Fruit fly (Drosophila melanogaster) whole organism, embryonic: ENCODE results near the gene crm.

ENCODE experiments used
- CG12104 ChIP-seq: fragments of 200-800 bp; sonication (Bioruptor generic); optimal IDR thresholded peaks from 3 replicates; lab custom pipeline; 2016; ENCODE audit warnings: missing biosample characterization, missing genetic modification characterization
- CG15514 ChIP-seq: fragments of 200-800 bp; sonication (Bioruptor generic); optimal IDR thresholded peaks from 3 replicates; lab custom pipeline; 2017; ENCODE audit warnings: missing biosample characterization, missing genetic modification characterization, mild to moderate bottlenecking, moderate library complexity, missing genetic modification reagents
- Hr51 ChIP-seq, 2 experiments: fragments of 200-800 bp; sonication (Bioruptor generic); optimal IDR thresholded peaks; 2 replicates in 1 of 2; 3 replicates in 1 of 2; lab custom pipeline; 2016 to 2018; ENCODE audit warnings: missing biosample characterization in 2 of 2, missing genetic modification characterization in 2 of 2, mild to moderate bottlenecking in 1 of 2, moderate library complexity in 1 of 2
- Hr78 ChIP-seq, 2 experiments: fragments of 200-800 bp in 1 of 2; fragments of >200 bp in 1 of 2; sonication (Bioruptor generic) in 1 of 2; optimal IDR thresholded peaks; 2 replicates each; lab custom pipeline; 2017 to 2019; ENCODE audit warnings: missing biosample characterization in 2 of 2, missing genetic modification characterization in 2 of 2, mild to moderate bottlenecking in 1 of 2, moderate library complexity in 1 of 2
- abd-A ChIP-seq: fragments of 200-800 bp; sonication (Bioruptor generic); optimal IDR thresholded peaks from 3 replicates; lab custom pipeline; 2019; ENCODE audit warnings: missing biosample characterization, mild to moderate bottlenecking, missing genetic modification characterization, moderate library complexity
- bcd ChIP-seq: fragments of 200-800 bp; sonication (Bioruptor generic); optimal IDR thresholded peaks from 2 replicates; lab custom pipeline; 2017; ENCODE audit warnings: missing biosample characterization, mild to moderate bottlenecking, missing genetic modification characterization
- knrl ChIP-seq: fragments of 200-800 bp; sonication (Bioruptor generic); IDR thresholded peaks from 3 replicates; pipeline ENCODE4 v1.3.6; 2022; ENCODE audit warnings: missing biosample characterization, missing genetic modification characterization; ENCODE audit not compliant: partially characterized antibody
- mld ChIP-seq: fragments of 200-800 bp; sonication (Bioruptor generic); IDR thresholded peaks from 3 replicates; pipeline ENCODE4 v1.3.6; 2022; ENCODE audit warnings: missing biosample characterization, missing genetic modification characterization; ENCODE audit not compliant: partially characterized antibody
- pan ChIP-seq, 4 experiments: fragments of >200 bp in 3 of 4; fragments of 200-800 bp in 1 of 4; sonication (Bioruptor generic) in 1 of 4; optimal IDR thresholded peaks in 3 of 4; IDR thresholded peaks in 1 of 4; 2 replicates each; pipeline versions ENCODE4 v1.3.6 to Lab custom; 2017 to 2022; ENCODE audit warnings: missing biosample characterization in 2 of 4, missing genetic modification characterization in 2 of 4, mixed read lengths in 1 of 4
- unc-4 ChIP-seq: fragments of 200-800 bp; sonication (Bioruptor generic); IDR thresholded peaks from 2 replicates; pipeline ENCODE4 v1.3.6; 2022; ENCODE audit warnings: missing biosample characterization, missing genetic modification characterization; ENCODE audit not compliant: partially characterized antibody

DNA sequence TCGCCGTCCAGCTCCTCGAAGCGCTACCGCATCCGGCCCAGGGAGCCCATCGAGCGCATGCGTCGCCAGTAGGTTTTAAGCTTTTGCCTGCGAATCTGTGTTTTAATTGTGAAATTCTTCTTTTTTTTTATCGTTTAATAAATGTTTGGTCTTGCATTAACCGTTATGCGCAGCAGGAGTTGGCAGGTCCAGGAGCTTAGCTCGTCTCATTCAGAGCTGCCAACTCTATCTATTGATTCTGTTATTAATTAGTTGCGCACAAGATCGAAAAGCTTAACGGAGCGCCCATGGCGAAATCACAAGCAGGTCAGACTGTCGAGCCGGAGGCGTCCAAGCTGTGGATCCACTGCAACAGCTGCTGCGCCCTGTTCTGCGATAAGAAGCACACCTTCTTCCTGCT, 12.2 kb downstream of the crm start, which contains the start of gene vilya:
- TF ChIP-seq abd-A (no peak), mld (GFP tag; lab: Robert Waterston, UW) (no peak), knrl (GFP tag; lab: Robert Waterston, UW) (no peak), CG12104 (GFP tag; lab: Kevin White, UChicago) (no peak), bcd (no peak), CG15514 (GFP tag; lab: Kevin White, UChicago) (no peak), unc-4 (GFP tag; lab: Robert Waterston, UW) (no peak), pan (optimal IDR thresholded peaks at IDR 0.05; lab: Kevin White, UChicago) (no peak), pan (GFP tag; optimal IDR thresholded peaks at IDR 0.05 in 1 of 2, IDR thresholded peaks at IDR 0.05 in 1 of 2) (no peak), Hr51 (GFP tag; optimal IDR thresholded peaks at IDR 0.05; lab: Kevin White, UChicago) (no peak), Hr78 (GFP tag; optimal IDR thresholded peaks at IDR 0.05; lab: Kevin White, UChicago) (no peak)
